Fruit fly (Drosophila melanogaster) whole organism: ENCODE results near the gene CG6793.

Experiments used
- CG8478 ChIP-seq: fragments of >200 bp; optimal IDR thresholded peaks from 2 replicates; lab custom pipeline; 2018; ENCODE audit warnings: inconsistent platforms
- Dll ChIP-seq: fragments of >200 bp; optimal IDR thresholded peaks from 2 replicates; lab custom pipeline; 2017
- pan ChIP-seq: fragments of >200 bp; optimal IDR thresholded peaks from 2 replicates; lab custom pipeline; 2017
- psq ChIP-seq: fragments of >200 bp; optimal IDR thresholded peaks from 2 replicates; lab custom pipeline; 2017
- usp ChIP-seq: fragments of >200 bp; optimal IDR thresholded peaks from 2 replicates; lab custom pipeline; 2017; ENCODE audit warnings: missing biosample characterization, missing genetic modification characterization, mixed read lengths

- TF ChIP-seq pan (no peak), usp (GFP tag; lab: Kevin White, UChicago) (no peak), psq (lab: Kevin White, UChicago) (no peak), CG8478 (lab: Kevin White, UChicago) (no peak), Dll (lab: Kevin White, UChicago) (no peak)
These were observed 39.7 kb downstream of the CG6793 start, which contains the start of gene Sema5c for dm6 chr3L:12081679-12082520.
